Fruit fly (Drosophila melanogaster): ENCODE data around the gene dpr10.

dpr10 gene

dm6 chr3L:10204669-10205068 is 18.8 kb upstream of the dpr10 start:
- TF ChIP-seq EcR (GFP tag; optimal IDR thresholded peaks at IDR 0.05), result no peak
- no peak for TF ChIP-seq Dll (optimal IDR thresholded peaks at IDR 0.05)
- TF ChIP-seq CG8478 (optimal IDR thresholded peaks at IDR 0.05), result no peak

- TF ChIP-seq Dll (optimal IDR thresholded peaks at IDR 0.05), result no peak
- no peak for TF ChIP-seq pan (optimal IDR thresholded peaks at IDR 0.05)
- no peak for TF ChIP-seq psq (optimal IDR thresholded peaks at IDR 0.05)
- no peak for TF ChIP-seq EcR (GFP tag; optimal IDR thresholded peaks at IDR 0.05)
- TF ChIP-seq usp (GFP tag; optimal IDR thresholded peaks at IDR 0.05), result no peak
- TF ChIP-seq CG8478 (optimal IDR thresholded peaks at IDR 0.05), result no peak
Observed at dm6 chr3L:10201655-10202054, 15.7 kb upstream of the dpr10 start, which contains the start of gene ect. Gene ect (minus strand): TSS chr3L:10201837.

- no peak for TF ChIP-seq CG8478 (optimal IDR thresholded peaks at IDR 0.05)
- no peak for TF ChIP-seq psq (optimal IDR thresholded peaks at IDR 0.05)
- no peak for TF ChIP-seq pan (optimal IDR thresholded peaks at IDR 0.05)
- TF ChIP-seq EcR (GFP tag; optimal IDR thresholded peaks at IDR 0.05), result no peak
- TF ChIP-seq usp (GFP tag; optimal IDR thresholded peaks at IDR 0.05), result no peak
- TF ChIP-seq Dll (optimal IDR thresholded peaks at IDR 0.05), result no peak
Observed at dm6 chr3L:10199644-10200043, 13.7 kb upstream of the dpr10 start.

- TF ChIP-seq pan (optimal IDR thresholded peaks at IDR 0.05) (no peak), psq (optimal IDR thresholded peaks at IDR 0.05) (no peak)
Observed at dm6 chr3L:10198571-10198970, 12.7 kb upstream of the dpr10 start.

dm6 chr3L:10197360-10197759 is 11.5 kb upstream of the dpr10 start:
- TF ChIP-seq Dll (optimal IDR thresholded peaks at IDR 0.05), result no peak
- TF ChIP-seq psq (optimal IDR thresholded peaks at IDR 0.05), result no peak
- TF ChIP-seq pan (optimal IDR thresholded peaks at IDR 0.05), result no peak
- TF ChIP-seq usp (GFP tag; optimal IDR thresholded peaks at IDR 0.05), result no peak

dm6 chr3L:10189179-10189578 is 3.3 kb upstream of the dpr10 start:
- TF ChIP-seq EcR (GFP tag; optimal IDR thresholded peaks at IDR 0.05) (no peak), CG8478 (optimal IDR thresholded peaks at IDR 0.05) (no peak), pan (optimal IDR thresholded peaks at IDR 0.05) (no peak)

dm6 chr3L:10186893-10187292 is 985 bp upstream of the dpr10 start:
- no peak for TF ChIP-seq CG8478 (optimal IDR thresholded peaks at IDR 0.05)
- TF ChIP-seq pan (optimal IDR thresholded peaks at IDR 0.05), result no peak
- no peak for TF ChIP-seq usp (GFP tag; optimal IDR thresholded peaks at IDR 0.05)
- no peak for TF ChIP-seq EcR (GFP tag; optimal IDR thresholded peaks at IDR 0.05)

dm6 chr3L:10166923-10167322 is 19.0 kb downstream of the dpr10 start, which contains the start of gene CG6628:
Gene CG6628 (minus strand): TSS chr3L:10167023.
- no peak for TF ChIP-seq usp (GFP tag; optimal IDR thresholded peaks at IDR 0.05)

- TF ChIP-seq psq (optimal IDR thresholded peaks at IDR 0.05) (no peak), EcR (GFP tag; optimal IDR thresholded peaks at IDR 0.05) (no peak), usp (GFP tag; optimal IDR thresholded peaks at IDR 0.05) (no peak), Dll (optimal IDR thresholded peaks at IDR 0.05) (no peak), CG8478 (optimal IDR thresholded peaks at IDR 0.05) (no peak), pan (optimal IDR thresholded peaks at IDR 0.05) (no peak)
Observed at dm6 chr3L:10156080-10156479, 29.8 kb downstream of the dpr10 start.

- TF ChIP-seq Dll (optimal IDR thresholded peaks at IDR 0.05) (no peak), usp (GFP tag; optimal IDR thresholded peaks at IDR 0.05) (no peak), CG8478 (optimal IDR thresholded peaks at IDR 0.05) (no peak), EcR (GFP tag; optimal IDR thresholded peaks at IDR 0.05) (no peak), psq (optimal IDR thresholded peaks at IDR 0.05) (no peak), pan (optimal IDR thresholded peaks at IDR 0.05) (no peak)
Observed at dm6 chr3L:10151527-10151926, 34.4 kb downstream of the dpr10 start, which contains the start of gene CG8072. Gene CG8072 (plus strand): TSS chr3L:10151827.

- no peak for TF ChIP-seq psq (optimal IDR thresholded peaks at IDR 0.05)
- TF ChIP-seq pan (optimal IDR thresholded peaks at IDR 0.05), result no peak
- TF ChIP-seq CG8478 (optimal IDR thresholded peaks at IDR 0.05), result no peak
- TF ChIP-seq EcR (GFP tag; optimal IDR thresholded peaks at IDR 0.05), result no peak
- no peak for TF ChIP-seq Dll (optimal IDR thresholded peaks at IDR 0.05)
- no peak for TF ChIP-seq usp (GFP tag; optimal IDR thresholded peaks at IDR 0.05)
Observed at dm6 chr3L:10110379-10110778, 75.5 kb downstream of the dpr10 start.

dm6 chr3L:10105820-10106219 is 80.1 kb downstream of the dpr10 start:
- no peak for TF ChIP-seq pan (optimal IDR thresholded peaks at IDR 0.05)
- TF ChIP-seq CG8478 (optimal IDR thresholded peaks at IDR 0.05), result no peak
- no peak for TF ChIP-seq EcR (GFP tag; optimal IDR thresholded peaks at IDR 0.05)
- no peak for TF ChIP-seq usp (GFP tag; optimal IDR thresholded peaks at IDR 0.05)
- TF ChIP-seq Dll (optimal IDR thresholded peaks at IDR 0.05), result no peak
- TF ChIP-seq psq (optimal IDR thresholded peaks at IDR 0.05), result no peak

dm6 chr3L:10100781-10101180 is 85.1 kb downstream of the dpr10 start, which contains the start of gene CG42826:
Gene CG42826 (minus strand): TSS chr3L:10100881.
- TF ChIP-seq CG8478 (optimal IDR thresholded peaks at IDR 0.05), result no peak
- TF ChIP-seq pan (optimal IDR thresholded peaks at IDR 0.05), result no peak
- no peak for TF ChIP-seq usp (GFP tag; optimal IDR thresholded peaks at IDR 0.05)
- no peak for TF ChIP-seq EcR (GFP tag; optimal IDR thresholded peaks at IDR 0.05)
- TF ChIP-seq psq (optimal IDR thresholded peaks at IDR 0.05), result no peak
- no peak for TF ChIP-seq Dll (optimal IDR thresholded peaks at IDR 0.05)

- TF ChIP-seq EcR (GFP tag; optimal IDR thresholded peaks at IDR 0.05), result no peak
- no peak for TF ChIP-seq pan (optimal IDR thresholded peaks at IDR 0.05)
- no peak for TF ChIP-seq CG8478 (optimal IDR thresholded peaks at IDR 0.05)
- no peak for TF ChIP-seq psq (optimal IDR thresholded peaks at IDR 0.05)
- TF ChIP-seq usp (GFP tag; optimal IDR thresholded peaks at IDR 0.05), result no peak
- no peak for TF ChIP-seq Dll (optimal IDR thresholded peaks at IDR 0.05)
Observed at dm6 chr3L:10098015-10098414, 87.9 kb downstream of the dpr10 start, which contains the start of gene Srg2. Gene Srg2 (minus strand): TSS chr3L:10098115.

Data from whole organism.